Worm (Caenorhabditis elegans) whole organism, L1 larva: Measurements from ENCODE around the gene Y54E2A.5.
"Not testable (repeated sequence)": the region's sequence is repeated elsewhere in the genome, so short reads cannot be mapped to it uniquely, and the experiment has no call there.

Experiments
- C16A3.4 ChIP-seq: fragments of 150-350 bp; optimal IDR thresholded peaks from 2 replicates; lab custom pipeline; 2014; ENCODE audit warnings: missing biosample characterization, missing genetic modification characterization
- C34B4.2 ChIP-seq: sonication (generic microtip); optimal IDR thresholded peaks from 2 replicates; lab custom pipeline; 2017; ENCODE audit warnings: mild to moderate bottlenecking, missing genetic modification characterization, missing compliant biosample characterization
- F16B12.6 ChIP-seq: fragments of 150-350 bp; optimal IDR thresholded peaks from 2 replicates; lab custom pipeline; 2014; ENCODE audit warnings: missing biosample characterization, missing genetic modification characterization
- aly-2 ChIP-seq: fragments of 150-350 bp; optimal IDR thresholded peaks from 2 replicates; lab custom pipeline; 2014; ENCODE audit warnings: missing biosample characterization, missing genetic modification characterization
- ceh-82 ChIP-seq, 3 experiments: fragments of 150-350 bp in 1 of 3; sonication (generic microtip) in 2 of 3; optimal IDR thresholded peaks; 2 replicates each; lab custom pipeline; 2014 to 2017; ENCODE audit warnings: missing biosample characterization in 3 of 3, missing genetic modification characterization in 3 of 3
- dpl-1 ChIP-seq, 3 experiments: fragments of 150-350 bp in 2 of 3; sonication (generic microtip) in 1 of 3; optimal IDR thresholded peaks; 2 replicates each; lab custom pipeline; 2014 to 2017; ENCODE audit warnings: missing biosample characterization in 3 of 3, missing genetic modification characterization in 3 of 3, missing genetic modification reagents in 3 of 3
- dsc-1 ChIP-seq: sonication (generic microtip); optimal IDR thresholded peaks from 2 replicates; lab custom pipeline; 2016; ENCODE audit warnings: mild to moderate bottlenecking, missing genetic modification characterization, missing compliant biosample characterization
- efl-1 ChIP-seq, 4 experiments: fragments of 150-350 bp; optimal IDR thresholded peaks in 3 of 4; peaks in 1 of 4; 1 replicate in 1 of 4; 2 replicates in 3 of 4; lab custom pipeline; 2014; ENCODE audit warnings: missing biosample characterization in 2 of 4, missing genetic modification characterization in 2 of 4, missing genetic modification reagents in 2 of 4
- egl-13 ChIP-seq: sonication (generic microtip); optimal IDR thresholded peaks from 2 replicates; lab custom pipeline; 2016; ENCODE audit warnings: missing genotype, missing genetic modification reagents, missing genetic modification characterization, missing compliant biosample characterization
- fkh-8 ChIP-seq: sonication (generic microtip); optimal IDR thresholded peaks from 2 replicates; lab custom pipeline; 2016; ENCODE audit warnings: mild to moderate bottlenecking, missing genetic modification characterization, missing compliant biosample characterization
- hlh-17 ChIP-seq: fragments of 200-800 bp; sonication (Bioruptor generic); optimal IDR thresholded peaks from 2 replicates; lab custom pipeline; 2018; ENCODE audit warnings: missing genetic modification characterization, mild to moderate bottlenecking, missing compliant biosample characterization, moderate library complexity, borderline replicate concordance
- hpl-2 ChIP-seq: fragments of 150-350 bp; optimal IDR thresholded peaks from 2 replicates; lab custom pipeline; 2014; ENCODE audit warnings: missing biosample characterization, missing genetic modification reagents, missing genetic modification characterization
- isw-1 ChIP-seq: fragments of 200-800 bp; sonication (Bioruptor generic); IDR thresholded peaks from 2 replicates; pipeline ENCODE4 v1.3.6; 2022; ENCODE audit warnings: missing genetic modification characterization, missing compliant biosample characterization
- lin-13 ChIP-seq: fragments of 150-350 bp; optimal IDR thresholded peaks from 2 replicates; lab custom pipeline; 2014; ENCODE audit warnings: missing biosample characterization, missing genetic modification reagents, missing genetic modification characterization
- lin-14 ChIP-seq: fragments of 200-800 bp; sonication (Bioruptor generic); optimal IDR thresholded peaks from 2 replicates; lab custom pipeline; 2018; ENCODE audit warnings: mild to moderate bottlenecking, missing genetic modification characterization, moderate library complexity, missing compliant biosample characterization
- lin-35 ChIP-seq, 2 experiments: fragments of 150-350 bp; optimal IDR thresholded peaks; 2 replicates each; lab custom pipeline; 2014; ENCODE audit warnings: missing biosample characterization in 2 of 2, missing genetic modification characterization in 2 of 2, missing genetic modification reagents in 2 of 2
- lsy-2 ChIP-seq, 2 experiments: fragments of 150-350 bp; optimal IDR thresholded peaks; 2 replicates each; lab custom pipeline; 2014; ENCODE audit warnings: missing biosample characterization in 2 of 2, missing genetic modification characterization in 2 of 2
- mab-9 ChIP-seq: fragments of 200-800 bp; sonication (Bioruptor generic); IDR thresholded peaks from 2 replicates; pipeline ENCODE4 v1.3.6; 2022; ENCODE audit warnings: missing genetic modification reagents, missing genetic modification characterization, missing compliant biosample characterization
- mef-2 ChIP-seq: fragments of 150-350 bp; optimal IDR thresholded peaks from 2 replicates; lab custom pipeline; 2014; ENCODE audit warnings: missing biosample characterization, missing genetic modification characterization
- nhr-19 ChIP-seq: fragments of 200-800 bp; sonication (Bioruptor generic); conservative IDR thresholded peaks from 2 replicates; pipeline ENCODE4 v1.3.6; 2022; ENCODE audit warnings: missing genetic modification characterization, missing compliant biosample characterization
- nhr-20 ChIP-seq: sonication (generic microtip); optimal IDR thresholded peaks from 2 replicates; lab custom pipeline; 2016; ENCODE audit warnings: mild to moderate bottlenecking, missing genetic modification characterization, missing compliant biosample characterization
- nhr-47 ChIP-seq: sonication (generic microtip); optimal IDR thresholded peaks from 2 replicates; lab custom pipeline; 2016; ENCODE audit warnings: mild to moderate bottlenecking, missing genetic modification characterization, moderate library complexity, missing compliant biosample characterization
- nhr-71 ChIP-seq: sonication (generic microtip); optimal IDR thresholded peaks from 2 replicates; lab custom pipeline; 2016; ENCODE audit warnings: mild to moderate bottlenecking, missing genetic modification characterization, moderate library complexity, missing compliant biosample characterization
- nhr-76 ChIP-seq: sonication (generic microtip); optimal IDR thresholded peaks from 2 replicates; lab custom pipeline; 2017; ENCODE audit warnings: missing biosample characterization, missing genetic modification characterization
- nhr-85 ChIP-seq: sonication (generic microtip); peaks from one replicate; lab custom pipeline; 2016; ENCODE audit warnings: missing genetic modification characterization, inconsistent platforms, missing compliant biosample characterization
- nhr-90 ChIP-seq: sonication (generic microtip); optimal IDR thresholded peaks from 2 replicates; lab custom pipeline; 2016; ENCODE audit warnings: mild to moderate bottlenecking, missing genetic modification characterization, missing compliant biosample characterization; ENCODE audit not compliant: poor library complexity
- rnt-1 ChIP-seq: sonication (generic microtip); optimal IDR thresholded peaks from 2 replicates; lab custom pipeline; 2016; ENCODE audit warnings: mild to moderate bottlenecking, missing genetic modification characterization, moderate library complexity, missing compliant biosample characterization
- skn-1 ChIP-seq: fragments of 150-350 bp; optimal IDR thresholded peaks from 2 replicates; lab custom pipeline; 2014; ENCODE audit warnings: missing biosample characterization, missing genetic modification characterization
- snpc-4 ChIP-seq: fragments of 150-350 bp; optimal IDR thresholded peaks from 2 replicates; lab custom pipeline; 2014; ENCODE audit warnings: missing biosample characterization, missing genetic modification characterization
- snu-23 ChIP-seq: sonication (generic microtip); optimal IDR thresholded peaks from 2 replicates; lab custom pipeline; 2016; ENCODE audit warnings: missing genetic modification characterization, missing compliant biosample characterization
- sup-37 ChIP-seq: fragments of 200-800 bp; sonication (Bioruptor generic); optimal IDR thresholded peaks from 2 replicates; lab custom pipeline; 2018; ENCODE audit warnings: mild to moderate bottlenecking, missing genetic modification characterization, missing compliant biosample characterization
- swsn-7 ChIP-seq: sonication (generic microtip); optimal IDR thresholded peaks from 2 replicates; lab custom pipeline; 2016; ENCODE audit warnings: missing genetic modification characterization, missing compliant biosample characterization
- tbx-2 ChIP-seq: sonication (generic microtip); optimal IDR thresholded peaks from 2 replicates; lab custom pipeline; 2016; ENCODE audit warnings: missing genetic modification characterization, missing compliant biosample characterization
- tlp-1 ChIP-seq: fragments of 150-350 bp; optimal IDR thresholded peaks from 2 replicates; lab custom pipeline; 2014; ENCODE audit warnings: missing biosample characterization, missing genetic modification characterization
- unc-130 ChIP-seq: fragments of 150-350 bp; optimal IDR thresholded peaks from 2 replicates; lab custom pipeline; 2017; ENCODE audit warnings: missing biosample characterization, missing genetic modification characterization, inconsistent platforms
- unc-86 ChIP-seq: sonication (generic microtip); optimal IDR thresholded peaks from 2 replicates; lab custom pipeline; 2016; ENCODE audit warnings: missing genetic modification characterization, missing compliant biosample characterization
- vab-15 ChIP-seq: sonication (generic microtip); optimal IDR thresholded peaks from 2 replicates; lab custom pipeline; 2017; ENCODE audit warnings: missing genotype, mild to moderate bottlenecking, missing genetic modification characterization, missing compliant biosample characterization
- xbp-1 ChIP-seq: sonication (generic microtip); optimal IDR thresholded peaks from 2 replicates; lab custom pipeline; 2016; ENCODE audit warnings: missing genetic modification characterization, missing compliant biosample characterization

The Y54E2A.5 gene

ce11 chrII:14802527-14802926, 44.9 kb upstream of the Y54E2A.5 start:
- TF ChIP-seq nhr-90 (tag; lab: Kevin White, UChicago) (peak; percentile 32), nhr-19 (GFP tag; lab: Robert Waterston, UW) (peak; percentile 23; the same call in 1 of the 2 replicates), efl-1 (optimal IDR thresholded peaks at IDR 0.05; lab: Kevin White, UChicago) (peak in 1 of 2 experiments; percentile 0), lin-35 (GFP tag; optimal IDR thresholded peaks at IDR 0.05; lab: Kevin White, UChicago) (peak in 1 of 2 experiments; percentile 18), nhr-85 (tag; lab: Kevin White, UChicago) (peak; percentile 13), snpc-4 (tag; lab: Kevin White, UChicago) (peak; percentile 17), snu-23 (GFP tag; lab: Kevin White, UChicago) (peak; percentile 36)
- TF ChIP-seq efl-1 (GFP tag; optimal IDR thresholded peaks at IDR 0.05 in 1 of 2; lab: Kevin White, UChicago) = not testable (repeated sequence)

DNA sequence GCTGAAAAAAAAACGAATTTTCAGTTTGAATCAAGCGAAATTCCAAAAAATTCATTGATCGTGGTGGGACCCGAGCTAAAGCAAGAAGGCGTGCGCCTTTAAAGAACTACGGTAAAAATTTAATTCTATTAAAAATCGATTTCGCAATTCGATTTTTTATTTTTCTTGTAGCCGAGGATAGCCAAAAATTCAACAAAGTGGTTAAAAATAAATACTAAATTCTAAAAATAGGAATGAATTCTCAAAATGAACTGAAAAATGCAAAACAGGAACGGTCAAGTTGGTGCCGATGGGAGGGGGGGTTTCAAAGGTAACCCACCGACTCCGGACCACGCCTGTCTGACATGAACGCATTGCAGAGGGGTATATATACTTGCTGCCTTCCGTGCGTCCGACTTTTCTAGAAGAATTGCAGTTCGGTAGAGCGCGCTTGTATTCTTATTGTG, 43.5 kb upstream of the Y54E2A.5 start:
- TF ChIP-seq F16B12.6 (tag; lab: Kevin White, UChicago) = no peak
- TF ChIP-seq hlh-17 = no peak
- peak in 1 of 2 experiments; percentile 29 for TF ChIP-seq lin-35 (GFP tag; optimal IDR thresholded peaks at IDR 0.05; lab: Kevin White, UChicago)
- TF ChIP-seq C16A3.4 (tag; lab: Kevin White, UChicago) = peak; percentile 19
- peak; percentile 14 to 45 for TF ChIP-seq efl-1 (optimal IDR thresholded peaks at IDR 0.05; lab: Kevin White, UChicago)
- peak; percentile 22 to 94 for TF ChIP-seq efl-1 (GFP tag; optimal IDR thresholded peaks at IDR 0.05 in 1 of 2; lab: Kevin White, UChicago)
- peak; percentile 62 for TF ChIP-seq rnt-1 (tag; lab: Kevin White, UChicago)
- TF ChIP-seq fkh-8 (tag; lab: Kevin White, UChicago) = peak; percentile 44
- TF ChIP-seq C34B4.2 (tag; lab: Kevin White, UChicago) = no peak
- TF ChIP-seq nhr-20 (tag; lab: Kevin White, UChicago) = peak; percentile 45
- peak; percentile 3 for TF ChIP-seq egl-13 (tag; lab: Kevin White, UChicago)
- TF ChIP-seq lsy-2 (tag; optimal IDR thresholded peaks at IDR 0.05; lab: Kevin White, UChicago) = peak; percentile 22 to 50
- peak; percentile 12 for TF ChIP-seq unc-130 (tag; lab: Kevin White, UChicago)
- TF ChIP-seq ceh-82 (tag; optimal IDR thresholded peaks at IDR 0.05; lab: Kevin White, UChicago) = peak in 1 of 3 experiments; percentile 8
- TF ChIP-seq dpl-1 (GFP tag; optimal IDR thresholded peaks at IDR 0.05; lab: Kevin White, UChicago) = peak; percentile 10 to 33 (median 29)
- no peak for TF ChIP-seq sup-37 (GFP tag; lab: Kevin White, UChicago)
- TF ChIP-seq tbx-2 (tag; lab: Kevin White, UChicago) = peak; percentile 14
- peak; percentile 50 for TF ChIP-seq snu-23 (GFP tag; lab: Kevin White, UChicago)
- TF ChIP-seq dsc-1 (tag; lab: Kevin White, UChicago) = peak; percentile 33
- TF ChIP-seq skn-1 = peak; percentile 26
- TF ChIP-seq isw-1 (GFP tag; lab: Robert Waterston, UW) = peak; percentile 5; the same call in 1 of the 2 replicates
- peak; percentile 59 for TF ChIP-seq nhr-47 (tag; lab: Kevin White, UChicago)
- TF ChIP-seq nhr-71 (tag; lab: Kevin White, UChicago) = peak; percentile 63
- TF ChIP-seq tlp-1 (tag; lab: Kevin White, UChicago) = no peak
- TF ChIP-seq lin-14 (GFP tag; lab: Kevin White, UChicago) = peak; percentile 34
- no peak for TF ChIP-seq vab-15 (tag; lab: Kevin White, UChicago)
- TF ChIP-seq nhr-76 (tag; lab: Kevin White, UChicago) = no peak
- TF ChIP-seq nhr-19 (GFP tag; lab: Robert Waterston, UW) = peak; percentile 53
- TF ChIP-seq nhr-90 (tag; lab: Kevin White, UChicago) = peak; percentile 23
- peak; percentile 22 for TF ChIP-seq unc-86 (tag; lab: Kevin White, UChicago)
- TF ChIP-seq snpc-4 (tag; lab: Kevin White, UChicago) = peak; percentile 96
- TF ChIP-seq swsn-7 (tag; lab: Kevin White, UChicago) = peak; percentile 58
- TF ChIP-seq mef-2 (tag; lab: Kevin White, UChicago) = no peak
- no peak for TF ChIP-seq mab-9 (GFP tag; lab: Robert Waterston, UW)
- TF ChIP-seq xbp-1 (tag; lab: Kevin White, UChicago) = peak; percentile 34

ce11 chrII:14799367-14799766, 41.8 kb upstream of the Y54E2A.5 start:
- no peak for TF ChIP-seq lsy-2 (tag; optimal IDR thresholded peaks at IDR 0.05; lab: Kevin White, UChicago)
- TF ChIP-seq hpl-2 (GFP tag; lab: Kevin White, UChicago) = no peak
- no peak for TF ChIP-seq unc-130 (tag; lab: Kevin White, UChicago)
- TF ChIP-seq F16B12.6 (tag; lab: Kevin White, UChicago) = no peak
- no peak for TF ChIP-seq aly-2 (tag; lab: Kevin White, UChicago)
- no peak for TF ChIP-seq lin-13 (GFP tag; lab: Kevin White, UChicago)
